Worm (Caenorhabditis elegans) whole organism, L2 larva: Measurements from ENCODE around the gene hat-1.

ENCODE experiments used
- C34F6.9 ChIP-seq: fragments of 150-350 bp; optimal IDR thresholded peaks from 2 replicates; lab custom pipeline; 2014; ENCODE audit warnings: missing biosample characterization, missing genetic modification characterization
- F13H6.1 ChIP-seq: sonication (generic microtip); optimal IDR thresholded peaks from 2 replicates; lab custom pipeline; 2016; ENCODE audit warnings: missing genetic modification characterization, missing compliant biosample characterization
- R02D3.7 ChIP-seq: fragments of 150-350 bp; optimal IDR thresholded peaks from 2 replicates; lab custom pipeline; 2014; ENCODE audit warnings: missing biosample characterization, missing genetic modification characterization
- Y55F3AM.14 ChIP-seq: fragments of 200-800 bp; sonication (Bioruptor generic); optimal IDR thresholded peaks from 2 replicates; lab custom pipeline; 2018; ENCODE audit warnings: mild to moderate bottlenecking, missing genetic modification characterization, missing compliant biosample characterization
- ZK546.5 ChIP-seq: sonication (generic microtip); optimal IDR thresholded peaks from 2 replicates; lab custom pipeline; 2017; ENCODE audit warnings: missing biosample characterization, missing genetic modification characterization
- alr-1 ChIP-seq: fragments of 150-350 bp; optimal IDR thresholded peaks from 2 replicates; lab custom pipeline; 2014; ENCODE audit warnings: missing biosample characterization, missing genetic modification characterization
- aly-2 ChIP-seq: fragments of 150-350 bp; optimal IDR thresholded peaks from 2 replicates; lab custom pipeline; 2014; ENCODE audit warnings: missing biosample characterization, missing genetic modification characterization
- blmp-1 ChIP-seq: sonication (generic microtip); optimal IDR thresholded peaks from 2 replicates; lab custom pipeline; 2017; ENCODE audit warnings: missing genetic modification characterization, mild to moderate bottlenecking, missing compliant biosample characterization, antibody characterized with exemption, moderate library complexity; ENCODE audit not compliant: insufficient read depth
- ceh-16 ChIP-seq: fragments of 150-350 bp; optimal IDR thresholded peaks from 2 replicates; lab custom pipeline; 2014; ENCODE audit warnings: missing biosample characterization, missing genetic modification characterization
- ceh-82 ChIP-seq: fragments of 150-350 bp; optimal IDR thresholded peaks from 2 replicates; lab custom pipeline; 2014; ENCODE audit warnings: missing biosample characterization, missing genetic modification characterization
- crh-2 ChIP-seq: sonication (generic microtip); optimal IDR thresholded peaks from 2 replicates; lab custom pipeline; 2017; ENCODE audit warnings: missing biosample characterization, missing genetic modification characterization
- egl-27 ChIP-seq: sonication (generic microtip); optimal IDR thresholded peaks from 3 replicates; lab custom pipeline; 2017; ENCODE audit warnings: missing biosample characterization, missing genetic modification reagents, missing genetic modification characterization
- elt-3 ChIP-seq: sonication (generic microtip); optimal IDR thresholded peaks from 2 replicates; lab custom pipeline; 2017; ENCODE audit warnings: missing biosample characterization, missing genetic modification characterization
- fos-1 ChIP-seq: fragments of 150-350 bp; optimal IDR thresholded peaks from 2 replicates; lab custom pipeline; 2014; ENCODE audit warnings: missing biosample characterization, missing genetic modification characterization
- gmeb-1 ChIP-seq: fragments of 150-350 bp; optimal IDR thresholded peaks from 2 replicates; lab custom pipeline; 2014; ENCODE audit warnings: missing biosample characterization, missing genetic modification characterization
- lin-11 ChIP-seq: fragments of 150-350 bp; sonication (generic microtip); optimal IDR thresholded peaks from 2 replicates; lab custom pipeline; 2014; ENCODE audit warnings: missing biosample characterization, missing genetic modification characterization, inconsistent platforms, mixed read lengths
- lin-13 ChIP-seq: fragments of 150-350 bp; optimal IDR thresholded peaks from 2 replicates; lab custom pipeline; 2014; ENCODE audit warnings: missing biosample characterization, missing genetic modification reagents, missing genetic modification characterization
- lin-39 ChIP-seq: fragments of 150-350 bp; optimal IDR thresholded peaks from 2 replicates; lab custom pipeline; 2014; ENCODE audit warnings: missing biosample characterization, missing genetic modification reagents, missing genetic modification characterization
- lsy-2 ChIP-seq, 2 experiments: fragments of 150-350 bp in 1 of 2; sonication (generic microtip) in 1 of 2; optimal IDR thresholded peaks; 2 replicates each; lab custom pipeline; 2014 to 2017; ENCODE audit warnings: missing biosample characterization in 2 of 2, missing genetic modification characterization in 2 of 2
- mbf-1 ChIP-seq: sonication (generic microtip); optimal IDR thresholded peaks from 2 replicates; lab custom pipeline; 2017; ENCODE audit warnings: missing biosample characterization, missing genetic modification characterization
- nhr-10 ChIP-seq: sonication (generic microtip); optimal IDR thresholded peaks from 2 replicates; lab custom pipeline; 2017; ENCODE audit warnings: missing biosample characterization, missing genetic modification characterization
- nhr-12 ChIP-seq: fragments of 150-350 bp; optimal IDR thresholded peaks from 2 replicates; lab custom pipeline; 2014; ENCODE audit warnings: missing biosample characterization, missing genetic modification characterization
- nhr-129 ChIP-seq: fragments of 150-350 bp; optimal IDR thresholded peaks from 2 replicates; lab custom pipeline; 2014; ENCODE audit warnings: missing biosample characterization, missing genetic modification characterization
- nhr-21 ChIP-seq: fragments of 150-350 bp; optimal IDR thresholded peaks from 2 replicates; lab custom pipeline; 2014; ENCODE audit warnings: missing biosample characterization, missing genetic modification characterization
- nhr-237 ChIP-seq: fragments of 150-350 bp; optimal IDR thresholded peaks from 2 replicates; lab custom pipeline; 2014; ENCODE audit warnings: missing biosample characterization, missing genetic modification characterization
- nhr-77 ChIP-seq: fragments of 150-350 bp; optimal IDR thresholded peaks from 2 replicates; lab custom pipeline; 2014; ENCODE audit warnings: missing biosample characterization, missing genetic modification characterization
- peb-1 ChIP-seq: fragments of 150-350 bp; optimal IDR thresholded peaks from 2 replicates; lab custom pipeline; 2014; ENCODE audit warnings: missing biosample characterization, missing genetic modification characterization
- sem-4 ChIP-seq: fragments of 150-350 bp; optimal IDR thresholded peaks from 2 replicates; lab custom pipeline; 2014; ENCODE audit warnings: missing biosample characterization, missing genetic modification reagents, missing genetic modification characterization
- skn-1 ChIP-seq: sonication (generic microtip); optimal IDR thresholded peaks from 2 replicates; lab custom pipeline; 2017; ENCODE audit warnings: missing biosample characterization, missing genetic modification characterization
- sma-3 ChIP-seq: sonication (generic microtip); optimal IDR thresholded peaks from 2 replicates; lab custom pipeline; 2016; ENCODE audit warnings: missing genetic modification reagents, missing genetic modification characterization, missing compliant biosample characterization
- sma-9 ChIP-seq, 2 experiments: fragments of 150-350 bp in 1 of 2; sonication (generic microtip) in 1 of 2; optimal IDR thresholded peaks; 2 replicates each; lab custom pipeline; 2014 to 2016; ENCODE audit warnings: missing genetic modification characterization in 2 of 2, mild to moderate bottlenecking in 1 of 2, missing biosample characterization in 1 of 2, missing compliant biosample characterization in 1 of 2, missing genetic modification reagents in 1 of 2, moderate library complexity in 1 of 2
- unc-39 ChIP-seq: fragments of 150-350 bp; optimal IDR thresholded peaks from 2 replicates; lab custom pipeline; 2014; ENCODE audit warnings: missing biosample characterization, missing genetic modification characterization
- unc-55 ChIP-seq: fragments of 150-350 bp; sonication (generic microtip); optimal IDR thresholded peaks from 3 replicates; lab custom pipeline; 2014; ENCODE audit warnings: missing biosample characterization, missing genetic modification reagents, missing genetic modification characterization
- unc-62 ChIP-seq: fragments of 150-350 bp; optimal IDR thresholded peaks from 2 replicates; lab custom pipeline; 2014; ENCODE audit warnings: missing biosample characterization, missing genetic modification reagents, missing genetic modification characterization
- ztf-1 ChIP-seq: fragments of 200-800 bp; sonication (Bioruptor generic); conservative IDR thresholded peaks from 2 replicates; pipeline ENCODE4 v1.3.6; 2022; ENCODE audit warnings: missing genetic modification characterization, missing compliant biosample characterization
- ztf-4 ChIP-seq: fragments of 150-350 bp; optimal IDR thresholded peaks from 2 replicates; lab custom pipeline; 2014; ENCODE audit warnings: missing biosample characterization, missing genetic modification characterization

hat-1 gene

ce11 chrIII:10364656-10365055 lies 42.4 kb downstream of the hat-1 start, which contains the start of gene tbc-8:
Gene tbc-8, plus strand, starts transcription at chrIII:10364956.
- TF ChIP-seq ztf-4 (tag; lab: Kevin White, UChicago) (no peak), nhr-10 (tag; lab: Kevin White, UChicago) (no peak), F13H6.1 (tag; lab: Kevin White, UChicago) (no peak), lsy-2 (tag; optimal IDR thresholded peaks at IDR 0.05; lab: Kevin White, UChicago) (no peak), lin-13 (GFP tag; lab: Kevin White, UChicago) (no peak), gmeb-1 (tag; lab: Kevin White, UChicago) (no peak), R02D3.7 (tag; lab: Kevin White, UChicago) (no peak), skn-1 (tag; lab: Kevin White, UChicago) (no peak), blmp-1 (tag; lab: Kevin White, UChicago) (no peak), sma-3 (GFP tag; lab: Kevin White, UChicago) (no peak), ztf-1 (no peak), unc-39 (tag; lab: Kevin White, UChicago) (no peak), peb-1 (tag; lab: Kevin White, UChicago) (no peak), sem-4 (no peak), nhr-77 (tag; lab: Kevin White, UChicago) (no peak)

ce11 chrIII:10362920-10363319 lies 44.1 kb downstream of the hat-1 start:
- TF ChIP-seq lsy-2 (tag; optimal IDR thresholded peaks at IDR 0.05; lab: Kevin White, UChicago) (peak in 1 of 2 experiments; percentile 47), C34F6.9 (no peak), aly-2 (tag; lab: Kevin White, UChicago) (no peak), mbf-1 (tag; lab: Kevin White, UChicago) (no peak), crh-2 (tag; lab: Kevin White, UChicago) (no peak)

- TF ChIP-seq elt-3 (tag; lab: Kevin White, UChicago): no peak
- TF ChIP-seq ZK546.5: no peak
- no peak for TF ChIP-seq sma-9 (GFP tag; optimal IDR thresholded peaks at IDR 0.05; lab: Kevin White, UChicago)
- no peak for TF ChIP-seq sma-9 (tag; optimal IDR thresholded peaks at IDR 0.05; lab: Kevin White, UChicago)
- TF ChIP-seq gmeb-1 (tag; lab: Kevin White, UChicago): no peak
- TF ChIP-seq nhr-10 (tag; lab: Kevin White, UChicago): no peak
- no peak for TF ChIP-seq nhr-237 (tag; lab: Kevin White, UChicago)
- TF ChIP-seq fos-1 (tag; lab: Kevin White, UChicago): no peak
- TF ChIP-seq sem-4: no peak
- no peak for TF ChIP-seq skn-1 (tag; lab: Kevin White, UChicago)
- TF ChIP-seq lsy-2 (tag; optimal IDR thresholded peaks at IDR 0.05; lab: Kevin White, UChicago): no peak
- no peak for TF ChIP-seq nhr-21
- TF ChIP-seq Y55F3AM.14: no peak
- TF ChIP-seq alr-1 (tag; lab: Kevin White, UChicago): no peak
- TF ChIP-seq ceh-82: no peak
- TF ChIP-seq ztf-4 (tag; lab: Kevin White, UChicago): no peak
- no peak for TF ChIP-seq ceh-16 (tag; lab: Kevin White, UChicago)
- TF ChIP-seq, all 48 proteins: peak for 0
Measured at ce11 chrIII:10361456-10361855, 45.6 kb downstream of the hat-1 start.

ce11 chrIII:10359916-10360315 lies 47.1 kb downstream of the hat-1 start:
- TF ChIP-seq unc-62 (GFP tag; lab: Kevin White, UChicago): no peak
- TF ChIP-seq sma-3 (GFP tag; lab: Kevin White, UChicago): no peak
- no peak for TF ChIP-seq peb-1 (tag; lab: Kevin White, UChicago)
- no peak for TF ChIP-seq ceh-16 (tag; lab: Kevin White, UChicago)
- TF ChIP-seq nhr-21: no peak
- TF ChIP-seq nhr-129 (tag; lab: Kevin White, UChicago): no peak
- TF ChIP-seq alr-1 (tag; lab: Kevin White, UChicago): no peak
- TF ChIP-seq elt-3 (tag; lab: Kevin White, UChicago): no peak
- TF ChIP-seq lsy-2 (tag; optimal IDR thresholded peaks at IDR 0.05; lab: Kevin White, UChicago): no peak
- no peak for TF ChIP-seq gmeb-1 (tag; lab: Kevin White, UChicago)
- TF ChIP-seq unc-55: no peak
- TF ChIP-seq skn-1 (tag; lab: Kevin White, UChicago): no peak
- TF ChIP-seq, all 48 proteins: peak for 0

ce11 chrIII:10358751-10359150 lies 48.3 kb downstream of the hat-1 start:
- no peak for TF ChIP-seq egl-27 (tag; lab: Kevin White, UChicago)
- no peak for TF ChIP-seq ceh-16 (tag; lab: Kevin White, UChicago)
- no peak for TF ChIP-seq fos-1 (tag; lab: Kevin White, UChicago)
- no peak for TF ChIP-seq unc-39 (tag; lab: Kevin White, UChicago)
- TF ChIP-seq mbf-1 (tag; lab: Kevin White, UChicago): no peak
- no peak for TF ChIP-seq unc-55
- TF ChIP-seq crh-2 (tag; lab: Kevin White, UChicago): peak; percentile 6
- no peak for TF ChIP-seq lsy-2 (tag; optimal IDR thresholded peaks at IDR 0.05; lab: Kevin White, UChicago)
- TF ChIP-seq R02D3.7 (tag; lab: Kevin White, UChicago): no peak
- TF ChIP-seq C34F6.9: peak; percentile 31
- TF ChIP-seq aly-2 (tag; lab: Kevin White, UChicago): no peak
- no peak for TF ChIP-seq lin-11 (tag; lab: Kevin White, UChicago)
- TF ChIP-seq nhr-12 (tag; lab: Kevin White, UChicago): no peak
- TF ChIP-seq Y55F3AM.14: no peak
- TF ChIP-seq ztf-1: no peak
- TF ChIP-seq lin-39 (tag; lab: Kevin White, UChicago): no peak
- TF ChIP-seq ZK546.5: no peak
- TF ChIP-seq, all 48 proteins: peak for 2
